Fruit fly (Drosophila melanogaster) S2 (cell line): Measurements from ENCODE around the gene Kr-h1.

Experiments
- CG8478 ChIP-seq: fragments of >200 bp; optimal IDR thresholded peaks from 2 replicates; lab custom pipeline; 2018
- CTCF ChIP-seq, 2 experiments: fragments of >200 bp; optimal IDR thresholded peaks; 2 replicates each; lab custom pipeline; 2018

DNA sequence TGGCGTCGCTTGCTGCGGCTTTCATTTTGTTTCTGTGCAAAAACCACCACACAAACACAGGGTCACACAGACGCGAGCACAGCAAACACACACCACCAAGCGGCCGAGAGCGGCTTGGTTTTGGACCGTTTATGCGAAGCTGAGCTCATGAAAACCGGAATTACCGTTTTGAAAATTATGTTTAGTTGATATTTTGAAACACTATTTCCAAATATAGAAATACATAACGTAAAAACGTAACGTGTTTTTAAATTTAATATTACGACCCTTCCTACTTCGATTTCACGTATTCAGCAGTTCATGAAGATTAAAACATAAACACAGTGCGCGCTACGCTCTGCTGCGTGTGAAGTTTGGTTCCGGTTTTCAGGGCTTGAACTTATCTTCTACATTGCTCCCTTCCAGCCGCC is 31.2 kb upstream of the Kr-h1 start:
- TF ChIP-seq CG8478 (no peak), CTCF (optimal IDR thresholded peaks at IDR 0.05; lab: Kevin White, UChicago) (no peak)
